Fruit fly (Drosophila melanogaster) whole organism, embryonic: ENCODE measurements around the gene CG2794.

ENCODE experiments used
- Asciz ChIP-seq: fragments of 200-800 bp; sonication (Bioruptor generic); optimal IDR thresholded peaks from 2 replicates; lab custom pipeline; 2017; ENCODE audit warnings: missing biosample characterization, mild to moderate bottlenecking, missing genetic modification characterization, missing genetic modification reagents
- Blimp-1 ChIP-seq: fragments of 200-800 bp; sonication (Bioruptor generic); optimal IDR thresholded peaks from 3 replicates; lab custom pipeline; 2018; ENCODE audit warnings: missing biosample characterization, missing genetic modification characterization, mild to moderate bottlenecking, moderate library complexity, missing genetic modification reagents
- Bteb2 ChIP-seq: fragments of 200-800 bp; sonication (Bioruptor generic); optimal IDR thresholded peaks from 2 replicates; lab custom pipeline; 2016; ENCODE audit warnings: missing biosample characterization, missing genetic modification characterization
- CG10565 ChIP-seq: fragments of 200-800 bp; sonication (Bioruptor generic); optimal IDR thresholded peaks from 3 replicates; lab custom pipeline; 2016; ENCODE audit warnings: missing biosample characterization, mild to moderate bottlenecking, missing genetic modification characterization
- CG12155 ChIP-seq: fragments of 200-800 bp; sonication (Bioruptor generic); optimal IDR thresholded peaks from 3 replicates; lab custom pipeline; 2016; ENCODE audit warnings: missing biosample characterization, missing genetic modification characterization
- CG14441 ChIP-seq: fragments of 200-800 bp; sonication (Bioruptor generic); IDR thresholded peaks from 2 replicates; pipeline ENCODE4 v1.3.6; 2022; ENCODE audit warnings: missing biosample characterization, missing genetic modification characterization
- CG15601 ChIP-seq: fragments of 200-800 bp; sonication (Bioruptor generic); optimal IDR thresholded peaks from 3 replicates; lab custom pipeline; 2019; ENCODE audit warnings: missing biosample characterization, mild to moderate bottlenecking, missing genetic modification characterization, moderate library complexity
- CG1647 ChIP-seq: fragments of 200-800 bp; sonication (Bioruptor generic); optimal IDR thresholded peaks from 3 replicates; lab custom pipeline; 2016; ENCODE audit warnings: missing biosample characterization, missing genetic modification characterization
- CG17829 ChIP-seq: fragments of 200-800 bp; optimal IDR thresholded peaks from 2 replicates; lab custom pipeline; 2019; ENCODE audit warnings: missing biosample characterization, mild to moderate bottlenecking, missing genetic modification characterization, moderate library complexity
- CG2120 ChIP-seq: fragments of 200-800 bp; sonication (Bioruptor generic); optimal IDR thresholded peaks from 3 replicates; lab custom pipeline; 2016; ENCODE audit warnings: missing biosample characterization, missing genetic modification characterization
- CG2678 ChIP-seq: fragments of 200-800 bp; sonication (Bioruptor generic); optimal IDR thresholded peaks from 3 replicates; lab custom pipeline; 2019; ENCODE audit warnings: missing biosample characterization, mild to moderate bottlenecking, missing genetic modification characterization, moderate library complexity
- CG2875 ChIP-seq: fragments of 200-800 bp; sonication (Bioruptor generic); optimal IDR thresholded peaks from 2 replicates; lab custom pipeline; 2017; ENCODE audit warnings: missing biosample characterization, mild to moderate bottlenecking, missing genetic modification characterization, missing genetic modification reagents
- CG31441 ChIP-seq: fragments of 200-800 bp; sonication (Bioruptor generic); IDR thresholded peaks from 2 replicates; pipeline ENCODE4 v1.3.6; 2022; ENCODE audit warnings: missing biosample characterization, missing genetic modification characterization
- CG32767 ChIP-seq: fragments of 200-800 bp; sonication (Bioruptor generic); IDR thresholded peaks from 2 replicates; pipeline ENCODE4 v1.3.6; 2022; ENCODE audit warnings: missing biosample characterization, missing genetic modification characterization
- CG3838 ChIP-seq: fragments of 200-800 bp; sonication (Bioruptor generic); optimal IDR thresholded peaks from 3 replicates; lab custom pipeline; 2016; ENCODE audit warnings: missing biosample characterization, missing genetic modification characterization
- CG6254 ChIP-seq: fragments of 200-800 bp; sonication (Bioruptor generic); optimal IDR thresholded peaks from 3 replicates; lab custom pipeline; 2017; ENCODE audit warnings: mild to moderate bottlenecking, missing biosample characterization, missing genetic modification reagents, missing genetic modification characterization
- CG8765 ChIP-seq: fragments of 200-800 bp; sonication (Bioruptor generic); IDR thresholded peaks from 2 replicates; pipeline ENCODE4 v1.3.6; 2022; ENCODE audit warnings: missing biosample characterization, missing genetic modification characterization
- CG9797 ChIP-seq: fragments of 200-800 bp; sonication (Bioruptor generic); optimal IDR thresholded peaks from 3 replicates; lab custom pipeline; 2018; ENCODE audit warnings: missing biosample characterization, mild to moderate bottlenecking, missing genetic modification characterization
- CkIIα-i1 ChIP-seq: fragments of 200-800 bp; sonication (Bioruptor generic); IDR thresholded peaks from 2 replicates; pipeline ENCODE4 v1.3.6; 2022; ENCODE audit warnings: missing biosample characterization, missing genetic modification characterization
- Eip74EF ChIP-seq, 2 experiments: fragments of 200-800 bp in 1 of 2; fragments of >200 bp in 1 of 2; sonication (Bioruptor generic) in 1 of 2; optimal IDR thresholded peaks; 2 replicates each; lab custom pipeline; 2017 to 2019; ENCODE audit warnings: missing biosample characterization in 2 of 2, missing genetic modification characterization in 2 of 2, mild to moderate bottlenecking in 1 of 2, moderate library complexity in 1 of 2
- Hr39 ChIP-seq: fragments of >200 bp; optimal IDR thresholded peaks from 2 replicates; lab custom pipeline; 2017
- Hr78 ChIP-seq, 2 experiments: fragments of 200-800 bp in 1 of 2; fragments of >200 bp in 1 of 2; sonication (Bioruptor generic) in 1 of 2; optimal IDR thresholded peaks; 2 replicates each; lab custom pipeline; 2017 to 2019; ENCODE audit warnings: missing biosample characterization in 2 of 2, missing genetic modification characterization in 2 of 2, mild to moderate bottlenecking in 1 of 2, moderate library complexity in 1 of 2
- Ptx1 ChIP-seq: fragments of 200-800 bp; sonication (Bioruptor generic); IDR thresholded peaks from 2 replicates; pipeline ENCODE4 v1.3.6; 2022; ENCODE audit warnings: missing biosample characterization, missing genetic modification characterization
- Side ChIP-seq: fragments of 200-800 bp; sonication (Bioruptor generic); optimal IDR thresholded peaks from 2 replicates; lab custom pipeline; 2016; ENCODE audit warnings: missing biosample characterization, missing genetic modification characterization
- Tbp ChIP-seq: fragments of >200 bp; optimal IDR thresholded peaks from 2 replicates; lab custom pipeline; 2018; ENCODE audit warnings: missing biosample characterization, missing genetic modification characterization
- ap ChIP-seq: fragments of 200-800 bp; sonication (Bioruptor generic); IDR thresholded peaks from 2 replicates; pipeline ENCODE4 v1.3.6; 2022; ENCODE audit warnings: missing biosample characterization, missing genetic modification characterization
- bowl ChIP-seq: fragments of 200-800 bp; sonication (Bioruptor generic); IDR thresholded peaks from 2 replicates; pipeline ENCODE4 v1.3.6; 2022; ENCODE audit warnings: missing biosample characterization, missing genetic modification characterization
- br ChIP-seq: fragments of >200 bp; optimal IDR thresholded peaks from 2 replicates; lab custom pipeline; 2017
- crc ChIP-seq: fragments of 200-800 bp; sonication (Bioruptor generic); optimal IDR thresholded peaks from 2 replicates; lab custom pipeline; 2016; ENCODE audit warnings: missing biosample characterization, missing genetic modification characterization
- en ChIP-seq: fragments of 200-800 bp; sonication (Bioruptor generic); optimal IDR thresholded peaks from 2 replicates; lab custom pipeline; 2016; ENCODE audit warnings: missing biosample characterization, missing genetic modification characterization
- ewg ChIP-seq: fragments of 200-800 bp; sonication (Bioruptor generic); optimal IDR thresholded peaks from 3 replicates; lab custom pipeline; 2017; ENCODE audit warnings: mild to moderate bottlenecking, missing biosample characterization, missing genetic modification reagents, missing genetic modification characterization
- fd102C ChIP-seq: fragments of 200-800 bp; sonication (Bioruptor generic); optimal IDR thresholded peaks from 2 replicates; lab custom pipeline; 2018; ENCODE audit warnings: missing biosample characterization, mild to moderate bottlenecking, missing genetic modification characterization, moderate library complexity
- fd3F ChIP-seq: fragments of 200-800 bp; sonication (Bioruptor generic); optimal IDR thresholded peaks from 2 replicates; lab custom pipeline; 2018; ENCODE audit warnings: missing biosample characterization, mild to moderate bottlenecking, missing genetic modification characterization, moderate library complexity
- gfzf ChIP-seq: fragments of 200-800 bp; sonication (Bioruptor generic); optimal IDR thresholded peaks from 2 replicates; lab custom pipeline; 2016; ENCODE audit warnings: missing biosample characterization, mild to moderate bottlenecking, missing genetic modification characterization, moderate library complexity
- ham ChIP-seq: fragments of 200-800 bp; sonication (Bioruptor generic); IDR thresholded peaks from 2 replicates; pipeline ENCODE4 v1.3.6; 2022; ENCODE audit warnings: missing biosample characterization, missing genetic modification characterization
- her ChIP-seq: fragments of 200-800 bp; sonication (Bioruptor generic); optimal IDR thresholded peaks from 2 replicates; lab custom pipeline; 2016; ENCODE audit warnings: missing biosample characterization, missing genetic modification characterization
- nom ChIP-seq: fragments of 200-800 bp; sonication (Bioruptor generic); optimal IDR thresholded peaks from 2 replicates; lab custom pipeline; 2017; ENCODE audit warnings: missing biosample characterization, missing genetic modification characterization, mild to moderate bottlenecking, moderate library complexity, missing genetic modification reagents
- org-1 ChIP-seq: fragments of 200-800 bp; sonication (Bioruptor generic); optimal IDR thresholded peaks from 2 replicates; lab custom pipeline; 2017; ENCODE audit warnings: missing biosample characterization, missing genetic modification characterization
- pnt ChIP-seq: fragments of 200-800 bp; sonication (Bioruptor generic); optimal IDR thresholded peaks from 3 replicates; lab custom pipeline; 2016; ENCODE audit warnings: missing biosample characterization, missing genetic modification characterization
- prd ChIP-seq, 3 experiments: fragments of >200 bp in 2 of 3; fragments of 200-800 bp in 1 of 3; sonication (Bioruptor generic) in 1 of 3; optimal IDR thresholded peaks in 2 of 3; IDR thresholded peaks in 1 of 3; 2 replicates in 2 of 3; 3 replicates in 1 of 3; pipeline versions ENCODE4 v1.3.6 to Lab custom; 2017 to 2022; ENCODE audit warnings: missing biosample characterization in 1 of 3, missing genetic modification characterization in 1 of 3
- pros ChIP-seq: fragments of 200-800 bp; sonication (Bioruptor generic); optimal IDR thresholded peaks from 3 replicates; lab custom pipeline; 2019; ENCODE audit warnings: missing biosample characterization, mild to moderate bottlenecking, missing genetic modification characterization, moderate library complexity
- pzg ChIP-seq: fragments of 200-800 bp; sonication (Bioruptor generic); optimal IDR thresholded peaks from 3 replicates; lab custom pipeline; 2018; ENCODE audit warnings: missing biosample characterization, mild to moderate bottlenecking, missing genetic modification characterization, moderate library complexity
- repo ChIP-seq: fragments of 200-800 bp; sonication (Bioruptor generic); optimal IDR thresholded peaks from 2 replicates; lab custom pipeline; 2016; ENCODE audit warnings: missing biosample characterization, missing genetic modification characterization
- run ChIP-seq: fragments of 200-800 bp; sonication (Bioruptor generic); optimal IDR thresholded peaks from 3 replicates; lab custom pipeline; 2018; ENCODE audit warnings: missing biosample characterization, mild to moderate bottlenecking, missing genetic modification characterization
- schlank ChIP-seq: fragments of 200-800 bp; sonication (Bioruptor generic); optimal IDR thresholded peaks from 2 replicates; lab custom pipeline; 2018; ENCODE audit warnings: missing biosample characterization, mild to moderate bottlenecking, missing genetic modification characterization
- sima ChIP-seq: fragments of 200-800 bp; sonication (Bioruptor generic); optimal IDR thresholded peaks from 2 replicates; lab custom pipeline; 2016; ENCODE audit warnings: missing biosample characterization, missing genetic modification characterization
- slou ChIP-seq: fragments of 200-800 bp; sonication (Bioruptor generic); optimal IDR thresholded peaks from 3 replicates; lab custom pipeline; 2016; ENCODE audit warnings: missing biosample characterization, missing genetic modification characterization
- tll ChIP-seq, 2 experiments: fragments of 200-800 bp in 1 of 2; fragments of >200 bp in 1 of 2; sonication (Bioruptor generic) in 1 of 2; optimal IDR thresholded peaks; 2 replicates each; lab custom pipeline; 2017 to 2019; ENCODE audit warnings: missing biosample characterization in 2 of 2, missing genetic modification characterization in 2 of 2, mild to moderate bottlenecking in 1 of 2, moderate library complexity in 1 of 2
- zf30C ChIP-seq: fragments of 200-800 bp; sonication (Bioruptor generic); optimal IDR thresholded peaks from 3 replicates; lab custom pipeline; 2018; ENCODE audit warnings: missing biosample characterization, mild to moderate bottlenecking, missing genetic modification characterization

Gene CG2794

dm6 chr2L:563769-564550, at the start of gene CG2794, which contains the start of gene uncNacbeta:
Gene CG2794, plus strand, starts transcription at chr2L:564163.
Gene uncNacbeta, minus strand, starts transcription at chr2L:563819.
- TF ChIP-seq sima (no peak), run (tag; lab: Kevin White, UChicago) (no peak), CG15601 (tag; lab: Kevin White, UChicago) (no peak), Blimp-1 (GFP tag; lab: Kevin White, UChicago) (no peak), nom (GFP tag; lab: Kevin White, UChicago) (no peak), her (GFP tag; lab: Kevin White, UChicago) (peak; percentile 12), CG32767 (GFP tag; lab: Robert Waterston, UW) (no peak), Tbp (GFP tag; lab: Kevin White, UChicago) (no peak), schlank (tag; lab: Kevin White, UChicago) (no peak), CG9797 (GFP tag; lab: Kevin White, UChicago) (peak; percentile 10), Hr39 (no peak), bowl (no peak), zf30C (GFP tag; lab: Kevin White, UChicago) (no peak), pnt (GFP tag; lab: Kevin White, UChicago) (no peak), br (lab: Kevin White, UChicago) (no peak), CG2875 (GFP tag; lab: Kevin White, UChicago) (no peak), ap (no peak), CG17829 (tag; lab: Kevin White, UChicago) (peak; percentile 16), Asciz (GFP tag; lab: Kevin White, UChicago) (no peak), CG6254 (GFP tag; lab: Kevin White, UChicago) (no peak), ham (no peak), crc (GFP tag; lab: Kevin White, UChicago) (no peak), org-1 (GFP tag; lab: Kevin White, UChicago) (no peak), pzg (GFP tag; lab: Kevin White, UChicago) (peak; percentile 82), Ptx1 (GFP tag; lab: Robert Waterston, UW) (no peak), ewg (GFP tag; lab: Kevin White, UChicago) (no peak), tll (GFP tag; optimal IDR thresholded peaks at IDR 0.05; lab: Kevin White, UChicago) (no peak), Side (GFP tag; lab: Kevin White, UChicago) (no peak), Eip74EF (GFP tag; optimal IDR thresholded peaks at IDR 0.05; lab: Kevin White, UChicago) (no peak), CG3838 (GFP tag; lab: Kevin White, UChicago) (no peak), CG10565 (GFP tag; lab: Kevin White, UChicago) (no peak), repo (no peak), prd (optimal IDR thresholded peaks at IDR 0.05; lab: Kevin White, UChicago) (no peak), prd (GFP tag; IDR thresholded peaks at IDR 0.05; lab: Robert Waterston, UW) (0 out of 3 replicates have a peak, but pooled peaks have one; percentile 18), CkIIα-i1 (no peak), CG14441 (GFP tag; lab: Robert Waterston, UW) (no peak), Hr78 (GFP tag; optimal IDR thresholded peaks at IDR 0.05; lab: Kevin White, UChicago) (no peak), CG2678 (tag; lab: Kevin White, UChicago) (no peak), CG2120 (GFP tag; lab: Kevin White, UChicago) (peak; percentile 51), slou (GFP tag; lab: Kevin White, UChicago) (no peak), fd102C (GFP tag; lab: Kevin White, UChicago) (no peak), CG31441 (GFP tag; lab: Robert Waterston, UW) (no peak), pros (no peak), gfzf (GFP tag; lab: Kevin White, UChicago) (peak; percentile 22), en (GFP tag; lab: Kevin White, UChicago) (no peak), CG1647 (no peak), fd3F (GFP tag; lab: Kevin White, UChicago) (no peak), CG12155 (no peak), Bteb2 (no peak), CG8765 (GFP tag; lab: Robert Waterston, UW) (no peak)
